Worm (Caenorhabditis elegans) whole organism, L1 larva: ENCODE data around the gene fbxl-3.

ENCODE experiments used
- C04F5.9 ChIP-seq: sonication (generic microtip); optimal IDR thresholded peaks from 2 replicates; lab custom pipeline; 2016; ENCODE audit warnings: missing genetic modification characterization, missing compliant biosample characterization
- C34B4.2 ChIP-seq: sonication (generic microtip); optimal IDR thresholded peaks from 2 replicates; lab custom pipeline; 2017; ENCODE audit warnings: mild to moderate bottlenecking, missing genetic modification characterization, missing compliant biosample characterization
- Y116A8C.19 ChIP-seq: sonication (generic microtip); optimal IDR thresholded peaks from 2 replicates; lab custom pipeline; 2016; ENCODE audit warnings: missing compliant biosample characterization, missing genetic modification characterization, borderline replicate concordance
- aha-1 ChIP-seq: fragments of 150-350 bp; optimal IDR thresholded peaks from 2 replicates; lab custom pipeline; 2014; ENCODE audit warnings: missing biosample characterization, missing genetic modification characterization
- alr-1 ChIP-seq: fragments of 200-800 bp; sonication (Bioruptor generic); optimal IDR thresholded peaks from 2 replicates; lab custom pipeline; 2018; ENCODE audit warnings: borderline replicate concordance, mild to moderate bottlenecking, missing genetic modification characterization, missing compliant biosample characterization
- aly-2 ChIP-seq: fragments of 150-350 bp; optimal IDR thresholded peaks from 2 replicates; lab custom pipeline; 2014; ENCODE audit warnings: missing biosample characterization, missing genetic modification characterization
- ama-1 ChIP-seq: fragments of 150-350 bp; optimal IDR thresholded peaks from 2 replicates; lab custom pipeline; 2014
- blmp-1 ChIP-seq: fragments of 150-350 bp; optimal IDR thresholded peaks from 2 replicates; lab custom pipeline; 2014; ENCODE audit warnings: missing biosample characterization, missing genetic modification characterization
- ceh-82 ChIP-seq, 3 experiments: fragments of 150-350 bp in 1 of 3; sonication (generic microtip) in 2 of 3; optimal IDR thresholded peaks; 2 replicates each; lab custom pipeline; 2014 to 2017; ENCODE audit warnings: missing biosample characterization in 3 of 3, missing genetic modification characterization in 3 of 3
- dsc-1 ChIP-seq: sonication (generic microtip); optimal IDR thresholded peaks from 2 replicates; lab custom pipeline; 2016; ENCODE audit warnings: mild to moderate bottlenecking, missing genetic modification characterization, missing compliant biosample characterization
- efl-3 ChIP-seq: fragments of 200-800 bp; sonication (Bioruptor generic); optimal IDR thresholded peaks from 2 replicates; lab custom pipeline; 2018; ENCODE audit warnings: mild to moderate bottlenecking, missing genetic modification characterization, missing compliant biosample characterization
- egl-13 ChIP-seq: sonication (generic microtip); optimal IDR thresholded peaks from 2 replicates; lab custom pipeline; 2016; ENCODE audit warnings: missing genotype, missing genetic modification reagents, missing genetic modification characterization, missing compliant biosample characterization
- egl-27 ChIP-seq, 2 experiments: fragments of 150-350 bp in 1 of 2; sonication (generic microtip); optimal IDR thresholded peaks; 3 replicates each; lab custom pipeline; 2017 to 2018; ENCODE audit warnings: missing biosample characterization in 2 of 2, missing genetic modification characterization in 2 of 2, missing genetic modification reagents in 2 of 2
- elt-2 ChIP-seq: sonication (generic microtip); optimal IDR thresholded peaks from 2 replicates; lab custom pipeline; 2016; ENCODE audit warnings: missing genetic modification characterization, mild to moderate bottlenecking, inconsistent platforms, missing compliant biosample characterization, missing genetic modification reagents
- elt-3 ChIP-seq, 6 experiments: fragments of 150-350 bp in 1 of 6; sonication (generic microtip); optimal IDR thresholded peaks; 2 replicates each; lab custom pipeline; 2017 to 2018; ENCODE audit warnings: missing biosample characterization in 6 of 6, missing genetic modification characterization in 6 of 6, inconsistent platforms in 1 of 6
- ets-5 ChIP-seq: fragments of 200-800 bp; sonication (Bioruptor generic); IDR thresholded peaks from 2 replicates; pipeline ENCODE4 v1.3.6; 2022; ENCODE audit warnings: missing genetic modification characterization, missing compliant biosample characterization
- fos-1 ChIP-seq: fragments of 150-350 bp; optimal IDR thresholded peaks from 2 replicates; lab custom pipeline; 2014; ENCODE audit warnings: missing biosample characterization, missing genetic modification characterization
- grh-1 ChIP-seq: fragments of 200-800 bp; sonication (Bioruptor generic); IDR thresholded peaks from 2 replicates; pipeline ENCODE4 v1.3.6; 2022; ENCODE audit warnings: missing genetic modification reagents, missing genetic modification characterization, missing compliant biosample characterization
- hlh-17 ChIP-seq: fragments of 200-800 bp; sonication (Bioruptor generic); optimal IDR thresholded peaks from 2 replicates; lab custom pipeline; 2018; ENCODE audit warnings: missing genetic modification characterization, mild to moderate bottlenecking, missing compliant biosample characterization, moderate library complexity, borderline replicate concordance
- hlh-4 ChIP-seq: sonication (generic microtip); optimal IDR thresholded peaks from 2 replicates; lab custom pipeline; 2016; ENCODE audit warnings: mild to moderate bottlenecking, missing genetic modification characterization, missing compliant biosample characterization
- irx-1 ChIP-seq: sonication (generic microtip); optimal IDR thresholded peaks from 2 replicates; lab custom pipeline; 2016; ENCODE audit warnings: missing genetic modification characterization, missing compliant biosample characterization
- isw-1 ChIP-seq: fragments of 200-800 bp; sonication (Bioruptor generic); IDR thresholded peaks from 2 replicates; pipeline ENCODE4 v1.3.6; 2022; ENCODE audit warnings: missing genetic modification characterization, missing compliant biosample characterization
- lin-14 ChIP-seq: fragments of 200-800 bp; sonication (Bioruptor generic); optimal IDR thresholded peaks from 2 replicates; lab custom pipeline; 2018; ENCODE audit warnings: mild to moderate bottlenecking, missing genetic modification characterization, moderate library complexity, missing compliant biosample characterization
- lin-15B ChIP-seq: fragments of 150-350 bp; sonication (generic microtip); optimal IDR thresholded peaks from 3 replicates; lab custom pipeline; 2014; ENCODE audit warnings: missing biosample characterization, missing genetic modification characterization
- lin-35 ChIP-seq, 2 experiments: fragments of 150-350 bp; optimal IDR thresholded peaks; 2 replicates each; lab custom pipeline; 2014; ENCODE audit warnings: missing biosample characterization in 2 of 2, missing genetic modification characterization in 2 of 2, missing genetic modification reagents in 2 of 2
- mdl-1 ChIP-seq, 2 experiments: fragments of 150-350 bp; optimal IDR thresholded peaks; 2 replicates each; lab custom pipeline; 2014 to 2017; ENCODE audit warnings: missing biosample characterization in 2 of 2, missing genetic modification characterization in 2 of 2, inconsistent platforms in 1 of 2
- nhr-11 ChIP-seq: fragments of 150-350 bp; optimal IDR thresholded peaks from 2 replicates; lab custom pipeline; 2014; ENCODE audit warnings: missing biosample characterization, missing genetic modification characterization
- nhr-19 ChIP-seq: fragments of 200-800 bp; sonication (Bioruptor generic); conservative IDR thresholded peaks from 2 replicates; pipeline ENCODE4 v1.3.6; 2022; ENCODE audit warnings: missing genetic modification characterization, missing compliant biosample characterization
- nhr-20 ChIP-seq: sonication (generic microtip); optimal IDR thresholded peaks from 2 replicates; lab custom pipeline; 2016; ENCODE audit warnings: mild to moderate bottlenecking, missing genetic modification characterization, missing compliant biosample characterization
- nhr-28 ChIP-seq: fragments of 150-350 bp; optimal IDR thresholded peaks from 2 replicates; lab custom pipeline; 2014; ENCODE audit warnings: missing biosample characterization, missing genetic modification characterization
- nhr-47 ChIP-seq: sonication (generic microtip); optimal IDR thresholded peaks from 2 replicates; lab custom pipeline; 2016; ENCODE audit warnings: mild to moderate bottlenecking, missing genetic modification characterization, moderate library complexity, missing compliant biosample characterization
- nhr-85 ChIP-seq: sonication (generic microtip); peaks from one replicate; lab custom pipeline; 2016; ENCODE audit warnings: missing genetic modification characterization, inconsistent platforms, missing compliant biosample characterization
- nhr-90 ChIP-seq: sonication (generic microtip); optimal IDR thresholded peaks from 2 replicates; lab custom pipeline; 2016; ENCODE audit warnings: mild to moderate bottlenecking, missing genetic modification characterization, missing compliant biosample characterization; ENCODE audit not compliant: poor library complexity
- pag-3 ChIP-seq: sonication (generic microtip); optimal IDR thresholded peaks from 2 replicates; lab custom pipeline; 2017; ENCODE audit warnings: missing genetic modification characterization, mild to moderate bottlenecking, missing compliant biosample characterization, antibody characterized with exemption, borderline replicate concordance; ENCODE audit not compliant: insufficient read depth
- pax-3 ChIP-seq: fragments of 200-800 bp; sonication (Bioruptor generic); optimal IDR thresholded peaks from 2 replicates; lab custom pipeline; 2018; ENCODE audit warnings: mild to moderate bottlenecking, missing genetic modification characterization, moderate library complexity, missing compliant biosample characterization
- pqm-1 ChIP-seq: sonication (generic microtip); optimal IDR thresholded peaks from 3 replicates; lab custom pipeline; 2017; ENCODE audit warnings: missing biosample characterization, missing genetic modification characterization
- snpc-4 ChIP-seq: fragments of 150-350 bp; optimal IDR thresholded peaks from 2 replicates; lab custom pipeline; 2014; ENCODE audit warnings: missing biosample characterization, missing genetic modification characterization
- snu-23 ChIP-seq: sonication (generic microtip); optimal IDR thresholded peaks from 2 replicates; lab custom pipeline; 2016; ENCODE audit warnings: missing genetic modification characterization, missing compliant biosample characterization
- sox-4 ChIP-seq: sonication (generic microtip); optimal IDR thresholded peaks from 2 replicates; lab custom pipeline; 2016; ENCODE audit warnings: missing genetic modification characterization, missing compliant biosample characterization
- sptf-1 ChIP-seq: fragments of 150-350 bp; optimal IDR thresholded peaks from 2 replicates; lab custom pipeline; 2014; ENCODE audit warnings: missing biosample characterization, missing genetic modification characterization
- sup-37 ChIP-seq: fragments of 200-800 bp; sonication (Bioruptor generic); optimal IDR thresholded peaks from 2 replicates; lab custom pipeline; 2018; ENCODE audit warnings: mild to moderate bottlenecking, missing genetic modification characterization, missing compliant biosample characterization
- tbx-2 ChIP-seq: sonication (generic microtip); optimal IDR thresholded peaks from 2 replicates; lab custom pipeline; 2016; ENCODE audit warnings: missing genetic modification characterization, missing compliant biosample characterization
- unc-130 ChIP-seq: fragments of 150-350 bp; optimal IDR thresholded peaks from 2 replicates; lab custom pipeline; 2017; ENCODE audit warnings: missing biosample characterization, missing genetic modification characterization, inconsistent platforms
- unc-30 ChIP-seq: sonication (generic microtip); optimal IDR thresholded peaks from 2 replicates; lab custom pipeline; 2017; ENCODE audit warnings: missing biosample characterization, missing genetic modification characterization
- unc-62 ChIP-seq: fragments of 150-350 bp; optimal IDR thresholded peaks from 2 replicates; lab custom pipeline; 2014; ENCODE audit warnings: missing biosample characterization, missing genetic modification reagents, missing genetic modification characterization
- unc-98 ChIP-seq: fragments of 200-800 bp; sonication (Bioruptor generic); IDR thresholded peaks from 2 replicates; pipeline ENCODE4 v1.3.6; 2022; ENCODE audit warnings: missing genetic modification characterization, missing compliant biosample characterization
- xbp-1 ChIP-seq: sonication (generic microtip); optimal IDR thresholded peaks from 2 replicates; lab custom pipeline; 2016; ENCODE audit warnings: missing genetic modification characterization, missing compliant biosample characterization
- zag-1 ChIP-seq: fragments of 150-350 bp; optimal IDR thresholded peaks from 2 replicates; lab custom pipeline; 2014; ENCODE audit warnings: missing biosample characterization, missing genetic modification characterization
- zip-4 ChIP-seq: fragments of 200-800 bp; sonication (Bioruptor generic); optimal IDR thresholded peaks from 2 replicates; lab custom pipeline; 2018; ENCODE audit warnings: mild to moderate bottlenecking, missing genetic modification characterization, moderate library complexity, missing compliant biosample characterization
- ztf-11 ChIP-seq, 2 experiments: sonication (generic microtip); optimal IDR thresholded peaks; 2 replicates each; lab custom pipeline; 2016 to 2017; ENCODE audit warnings: missing genetic modification characterization in 2 of 2, missing biosample characterization in 1 of 2, missing compliant biosample characterization in 1 of 2
- ztf-4 ChIP-seq: fragments of 150-350 bp; optimal IDR thresholded peaks from 2 replicates; lab custom pipeline; 2014; ENCODE audit warnings: missing biosample characterization, missing genetic modification characterization

Gene fbxl-3

ce11 chrII:5373275-5374047 lies 25.2 kb downstream of the fbxl-3 start, which contains the start of the genes agt-2 and F09E5.3:
Gene agt-2, minus strand, starts transcription at chrII:5373827.
Gene F09E5.3, plus strand, starts transcription at chrII:5373997.
- TF ChIP-seq unc-62 (GFP tag; lab: Kevin White, UChicago) (no peak), nhr-28 (tag; lab: Kevin White, UChicago) (no peak), nhr-90 (tag; lab: Kevin White, UChicago) (peak; percentile 91), lin-15B (tag; lab: Kevin White, UChicago) (peak; percentile 82), xbp-1 (tag; lab: Kevin White, UChicago) (peak; percentile 95), ama-1 (peak; percentile 86), irx-1 (peak; percentile 91), C04F5.9 (tag; lab: Kevin White, UChicago) (peak; percentile 81), sox-4 (tag; lab: Kevin White, UChicago) (peak; percentile 77), blmp-1 (tag; lab: Kevin White, UChicago) (peak; percentile 81), zip-4 (GFP tag; lab: Kevin White, UChicago) (peak; percentile 81), tbx-2 (peak; percentile 94), pag-3 (tag; lab: Kevin White, UChicago) (no peak), hlh-4 (tag; lab: Kevin White, UChicago) (no peak), pax-3 (peak; percentile 83), hlh-17 (GFP tag; lab: Kevin White, UChicago) (no peak), sptf-1 (no peak), elt-2 (peak; percentile 82), nhr-47 (tag; lab: Kevin White, UChicago) (peak; percentile 96), aly-2 (peak; percentile 92), unc-98 (no peak), sup-37 (peak; percentile 79), snpc-4 (tag; lab: Kevin White, UChicago) (peak; percentile 89), ets-5 (GFP tag; lab: Robert Waterston, UW) (no peak), alr-1 (tag; lab: Kevin White, UChicago) (no peak), Y116A8C.19 (tag; lab: Kevin White, UChicago) (no peak), nhr-20 (tag; lab: Kevin White, UChicago) (peak; percentile 95), ceh-82 (tag; optimal IDR thresholded peaks at IDR 0.05; lab: Kevin White, UChicago) (peak; percentile 92 to 95 (median 93)), zag-1 (tag; lab: Kevin White, UChicago) (peak; percentile 26), nhr-19 (GFP tag; lab: Robert Waterston, UW) (peak; percentile 93), unc-130 (tag; lab: Kevin White, UChicago) (peak; percentile 95), fos-1 (tag; lab: Kevin White, UChicago) (peak; percentile 89), lin-14 (peak; percentile 96), mdl-1 (tag; optimal IDR thresholded peaks at IDR 0.05; lab: Kevin White, UChicago) (peak in 1 of 2 experiments; percentile 84), egl-27 (tag; optimal IDR thresholded peaks at IDR 0.05; lab: Kevin White, UChicago) (peak; percentile 1 to 14), isw-1 (GFP tag; lab: Robert Waterston, UW) (peak; percentile 86), C34B4.2 (no peak), ztf-11 (tag; optimal IDR thresholded peaks at IDR 0.05; lab: Kevin White, UChicago) (peak in 1 of 2 experiments; percentile 81), nhr-85 (tag; lab: Kevin White, UChicago) (peak; percentile 93), aha-1 (tag; lab: Kevin White, UChicago) (peak; percentile 20), elt-3 (tag; optimal IDR thresholded peaks at IDR 0.05; lab: Kevin White, UChicago) (peak in 3 of 6 experiments; percentile 43 to 81 (median 77)), dsc-1 (tag; lab: Kevin White, UChicago) (peak; percentile 95), pqm-1 (tag; lab: Kevin White, UChicago) (no peak), ztf-4 (tag; lab: Kevin White, UChicago) (peak; percentile 91), snu-23 (GFP tag; lab: Kevin White, UChicago) (peak; percentile 98), grh-1 (GFP tag; lab: Robert Waterston, UW) (peak; percentile 87), unc-30 (tag; lab: Kevin White, UChicago) (no peak), lin-35 (GFP tag; optimal IDR thresholded peaks at IDR 0.05; lab: Kevin White, UChicago) (peak; percentile 93), efl-3 (GFP tag; lab: Kevin White, UChicago) (peak; percentile 21), egl-13 (tag; lab: Kevin White, UChicago) (peak; percentile 84), nhr-11 (tag; lab: Kevin White, UChicago) (peak; percentile 81)
